Worm (Caenorhabditis elegans) whole organism, L4/young adult: ENCODE data around the gene clec-176.

Experiments
- W03F9.2 ChIP-seq: fragments of 150-350 bp; optimal IDR thresholded peaks from 2 replicates; lab custom pipeline; 2014; ENCODE audit warnings: missing biosample characterization, missing genetic modification characterization
- dao-5 ChIP-seq: sonication (generic microtip); optimal IDR thresholded peaks from 2 replicates; lab custom pipeline; 2016; ENCODE audit warnings: missing genotype, missing genetic modification characterization, moderate library complexity, missing compliant biosample characterization
- him-1 ChIP-seq: sonication (generic microtip); optimal IDR thresholded peaks from 2 replicates; lab custom pipeline; 2016; ENCODE audit warnings: missing genotype, missing genetic modification reagents, missing genetic modification characterization, missing compliant biosample characterization

DNA sequence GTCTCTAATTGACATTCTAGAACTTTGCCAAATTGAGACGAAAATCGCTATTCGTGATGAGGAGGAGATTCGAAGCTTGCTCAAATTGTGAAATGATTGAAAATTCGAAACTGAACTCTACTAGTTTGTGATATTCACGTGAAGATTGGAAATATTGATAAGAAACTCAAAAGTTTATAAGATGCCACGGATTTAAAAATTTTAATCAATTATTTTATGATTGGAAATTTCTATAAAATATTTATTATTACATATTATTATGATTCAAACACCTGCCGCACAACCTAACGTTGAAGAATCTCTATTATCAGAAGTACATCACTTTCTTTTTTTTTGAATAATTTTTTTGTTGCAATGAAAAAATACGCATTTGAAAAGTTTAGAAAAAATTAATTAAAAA, 4.7 kb downstream of the clec-176 start, which contains the start of gene E03H12.7:
- TF ChIP-seq dao-5 = no peak
- no peak for TF ChIP-seq him-1
- no peak for TF ChIP-seq W03F9.2
